Fruit fly (Drosophila melanogaster): Measurements from ENCODE around the gene Ulp1.

Ulp1 gene

dm6 chrX:19167586-19168403 is 40.2 kb downstream of the Ulp1 start (continued):
- TF ChIP-seq Sp1 (GFP tag; optimal IDR thresholded peaks at IDR 0.05): no peak
- no peak for TF ChIP-seq CG9705 (GFP tag; optimal IDR thresholded peaks at IDR 0.05)
- no peak for TF ChIP-seq CG32264 (GFP tag; optimal IDR thresholded peaks at IDR 0.05)
- TF ChIP-seq h (GFP tag; optimal IDR thresholded peaks at IDR 0.05): peak; percentile 62
- TF ChIP-seq GATAd (GFP tag; optimal IDR thresholded peaks at IDR 0.05): no peak
- no peak for TF ChIP-seq Rel (GFP tag; optimal IDR thresholded peaks at IDR 0.05)
- peak; percentile 53 for TF ChIP-seq Rel (tag; optimal IDR thresholded peaks at IDR 0.05)
- no peak for TF ChIP-seq fru (GFP tag; optimal IDR thresholded peaks at IDR 0.05)
- TF ChIP-seq OdsH (GFP tag; optimal IDR thresholded peaks at IDR 0.05): no peak
- no peak for TF ChIP-seq usp (GFP tag; optimal IDR thresholded peaks at IDR 0.05)
- TF ChIP-seq Mio (GFP tag; optimal IDR thresholded peaks at IDR 0.05): no peak
- no peak for TF ChIP-seq Hr83 (GFP tag; optimal IDR thresholded peaks at IDR 0.05; ENCODE audit: poor library complexity, severe bottlenecking)
- TF ChIP-seq Dfd (GFP tag; optimal IDR thresholded peaks at IDR 0.05): no peak
- no peak for TF ChIP-seq sage (GFP tag; optimal IDR thresholded peaks at IDR 0.05)
- TF ChIP-seq dsf (GFP tag; optimal IDR thresholded peaks at IDR 0.05; ENCODE audit: borderline replicate concordance): no peak
- TF ChIP-seq Abd-B (GFP tag; optimal IDR thresholded peaks at IDR 0.05): no peak
- no peak for TF ChIP-seq N (GFP tag; optimal IDR thresholded peaks at IDR 0.05)
- TF ChIP-seq sv (GFP tag; optimal IDR thresholded peaks at IDR 0.05): no peak
- no peak for TF ChIP-seq HLH106 (tag; optimal IDR thresholded peaks at IDR 0.05)
- TF ChIP-seq woc (GFP tag; optimal IDR thresholded peaks at IDR 0.05): peak; percentile 58
- TF ChIP-seq jim (GFP tag; optimal IDR thresholded peaks at IDR 0.05): no peak

dm6 chrX:19167032-19167568 is 40.9 kb downstream of the Ulp1 start, which contains the start of gene RhoGAP18B:
TSS of gene RhoGAP18B (minus strand) at chrX:19167082.
- TF ChIP-seq woc (GFP tag; optimal IDR thresholded peaks at IDR 0.05) (no peak), fru (GFP tag; optimal IDR thresholded peaks at IDR 0.05) (no peak), usp (GFP tag; optimal IDR thresholded peaks at IDR 0.05) (no peak), Rel (GFP tag; optimal IDR thresholded peaks at IDR 0.05) (no peak), Rel (tag; optimal IDR thresholded peaks at IDR 0.05) (peak; percentile 12), dl (GFP tag; optimal IDR thresholded peaks at IDR 0.05; ENCODE audit: insufficient read depth in 1 of 2, partially characterized antibody in 2 of 2) (no peak), lola (GFP tag; optimal IDR thresholded peaks at IDR 0.05) (peak; percentile 3)

DNA sequence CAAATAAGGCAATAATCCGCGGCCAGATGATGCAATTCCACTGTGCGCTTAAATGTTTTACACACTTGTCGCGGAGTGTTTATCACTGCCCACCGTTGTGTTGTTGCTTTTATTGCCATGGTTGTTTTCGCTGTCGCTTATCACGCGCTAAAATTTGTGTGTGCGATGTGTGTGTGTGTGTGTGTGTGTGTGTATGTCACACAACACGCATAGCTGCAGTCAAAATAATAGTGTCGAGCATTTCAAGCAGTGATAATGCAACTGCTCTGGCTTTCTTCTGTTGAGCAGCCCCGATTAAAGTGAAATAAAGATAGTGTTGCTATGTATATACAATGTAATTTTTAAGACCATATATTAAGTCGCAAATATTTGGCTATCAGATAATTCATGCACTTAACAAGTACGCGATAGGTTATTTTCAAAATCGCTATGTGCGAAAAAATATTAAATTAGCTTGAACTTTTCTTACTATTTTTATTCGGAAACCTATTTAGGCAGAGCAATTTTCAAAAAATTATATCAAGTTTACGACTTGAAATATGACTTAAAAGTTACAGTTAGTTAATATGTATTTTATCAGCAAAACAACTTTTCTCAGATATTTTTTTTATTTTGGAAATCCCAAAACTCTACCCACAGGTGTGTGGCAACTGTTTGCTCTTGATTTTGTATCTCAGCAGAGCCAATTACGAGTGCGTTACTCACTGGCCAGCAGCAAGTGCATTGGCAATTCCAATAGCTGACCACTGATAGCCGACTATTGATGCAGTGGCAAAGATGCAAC is 41.6 kb downstream of the Ulp1 start:
- TF ChIP-seq Vsx2 (GFP tag; optimal IDR thresholded peaks at IDR 0.05; ENCODE audit: partially characterized antibody): no peak
- TF ChIP-seq usp (GFP tag; optimal IDR thresholded peaks at IDR 0.05): no peak
- no peak for TF ChIP-seq pan (optimal IDR thresholded peaks at IDR 0.05)
- no peak for TF ChIP-seq OdsH (GFP tag; optimal IDR thresholded peaks at IDR 0.05)
- no peak for TF ChIP-seq Rel (GFP tag; optimal IDR thresholded peaks at IDR 0.05)
- peak; percentile 30 for TF ChIP-seq Rel (tag; optimal IDR thresholded peaks at IDR 0.05)
- no peak for TF ChIP-seq tai (GFP tag; optimal IDR thresholded peaks at IDR 0.05)
- no peak for TF ChIP-seq brk (GFP tag; optimal IDR thresholded peaks at IDR 0.05)
- TF ChIP-seq sage (GFP tag; optimal IDR thresholded peaks at IDR 0.05): no peak
- peak; percentile 48 for TF ChIP-seq fru (GFP tag; optimal IDR thresholded peaks at IDR 0.05)
- no peak for TF ChIP-seq CG9705 (GFP tag; optimal IDR thresholded peaks at IDR 0.05)
- peak; percentile 17 for TF ChIP-seq ey (GFP tag; optimal IDR thresholded peaks at IDR 0.05)
- no peak for TF ChIP-seq jim (GFP tag; optimal IDR thresholded peaks at IDR 0.05)
- TF ChIP-seq rgr (GFP tag; optimal IDR thresholded peaks at IDR 0.05): no peak
- TF ChIP-seq N (GFP tag; optimal IDR thresholded peaks at IDR 0.05): no peak
- TF ChIP-seq Hnf4 (GFP tag; optimal IDR thresholded peaks at IDR 0.05): no peak
- peak; percentile 58 for TF ChIP-seq HLH106 (tag; optimal IDR thresholded peaks at IDR 0.05)
- TF ChIP-seq CrebA (GFP tag; optimal IDR thresholded peaks at IDR 0.05; ENCODE audit: borderline replicate concordance): no peak
- peak; percentile 57 for TF ChIP-seq h (GFP tag; optimal IDR thresholded peaks at IDR 0.05)
- TF ChIP-seq Dfd (GFP tag; optimal IDR thresholded peaks at IDR 0.05): peak; percentile 5
- no peak for TF ChIP-seq dl (GFP tag; optimal IDR thresholded peaks at IDR 0.05; ENCODE audit: insufficient read depth in 1 of 2, partially characterized antibody in 2 of 2)
- no peak for TF ChIP-seq Myc (optimal IDR thresholded peaks at IDR 0.05)
- TF ChIP-seq foxo (GFP tag; optimal IDR thresholded peaks at IDR 0.05): peak in 1 of 2 experiments; percentile 68
- TF ChIP-seq Abd-B (GFP tag; optimal IDR thresholded peaks at IDR 0.05): no peak
- no peak for TF ChIP-seq lola (GFP tag; optimal IDR thresholded peaks at IDR 0.05)
- no peak for TF ChIP-seq dsf (GFP tag; optimal IDR thresholded peaks at IDR 0.05; ENCODE audit: borderline replicate concordance)
- peak; percentile 66 for TF ChIP-seq Sp1 (GFP tag; optimal IDR thresholded peaks at IDR 0.05)
- no peak for TF ChIP-seq Hr83 (GFP tag; optimal IDR thresholded peaks at IDR 0.05; ENCODE audit: poor library complexity, severe bottlenecking)
- peak; percentile 52 for TF ChIP-seq dmrt93B (GFP tag; optimal IDR thresholded peaks at IDR 0.05)
- no peak for TF ChIP-seq CG32264 (GFP tag; optimal IDR thresholded peaks at IDR 0.05)
- TF ChIP-seq Hr78 (GFP tag; optimal IDR thresholded peaks at IDR 0.05): no peak
- peak; percentile 13 for TF ChIP-seq br (GFP tag; optimal IDR thresholded peaks at IDR 0.05)
- no peak for TF ChIP-seq psq (GFP tag; optimal IDR thresholded peaks at IDR 0.05)
- TF ChIP-seq Dif (GFP tag; optimal IDR thresholded peaks at IDR 0.05; ENCODE audit: partially characterized antibody): no peak
- no peak for TF ChIP-seq woc (GFP tag; optimal IDR thresholded peaks at IDR 0.05)
- TF ChIP-seq Mio (GFP tag; optimal IDR thresholded peaks at IDR 0.05): no peak
- TF ChIP-seq GATAd (GFP tag; optimal IDR thresholded peaks at IDR 0.05): no peak
- TF ChIP-seq sv (GFP tag; optimal IDR thresholded peaks at IDR 0.05): no peak
